Fruit fly (Drosophila melanogaster) S2 (cell line): ENCODE data around the gene Sk2.

Experiments
- CG8478 ChIP-seq: fragments of >200 bp; optimal IDR thresholded peaks from 2 replicates; lab custom pipeline; 2018
- CTCF ChIP-seq, 2 experiments: fragments of >200 bp; optimal IDR thresholded peaks; 2 replicates each; lab custom pipeline; 2018

Gene Sk2

dm6 chr3L:3074380-3074779 is 27.5 kb downstream of the Sk2 start:
- no peak for TF ChIP-seq CTCF (optimal IDR thresholded peaks at IDR 0.05; lab: Kevin White, UChicago)
- no peak for TF ChIP-seq CG8478 (lab: Kevin White, UChicago)

- no peak for TF ChIP-seq CTCF (optimal IDR thresholded peaks at IDR 0.05; lab: Kevin White, UChicago)
- no peak for TF ChIP-seq CG8478 (lab: Kevin White, UChicago)
Observed at dm6 chr3L:3074805-3075204, 27.9 kb downstream of the Sk2 start.

- TF ChIP-seq CTCF (optimal IDR thresholded peaks at IDR 0.05; lab: Kevin White, UChicago): no peak
- TF ChIP-seq CG8478 (lab: Kevin White, UChicago): no peak
Observed at dm6 chr3L:3076954-3077353, 30.1 kb downstream of the Sk2 start.

dm6 chr3L:3077568-3078107 is 30.8 kb downstream of the Sk2 start:
- TF ChIP-seq CTCF (optimal IDR thresholded peaks at IDR 0.05; lab: Kevin White, UChicago): no peak
- TF ChIP-seq CG8478 (lab: Kevin White, UChicago): no peak

dm6 chr3L:3078398-3079155 is 31.7 kb downstream of the Sk2 start:
- no peak for TF ChIP-seq CG8478 (lab: Kevin White, UChicago)
- TF ChIP-seq CTCF (optimal IDR thresholded peaks at IDR 0.05; lab: Kevin White, UChicago): no peak

- no peak for TF ChIP-seq CG8478 (lab: Kevin White, UChicago)
- TF ChIP-seq CTCF (optimal IDR thresholded peaks at IDR 0.05; lab: Kevin White, UChicago): no peak
Observed at dm6 chr3L:3079156-3079495, 32.2 kb downstream of the Sk2 start.

- TF ChIP-seq CTCF (optimal IDR thresholded peaks at IDR 0.05; lab: Kevin White, UChicago): no peak
- no peak for TF ChIP-seq CG8478 (lab: Kevin White, UChicago)
Observed at dm6 chr3L:3080084-3080994, 33.5 kb downstream of the Sk2 start.

- TF ChIP-seq CG8478 (lab: Kevin White, UChicago): no peak
- TF ChIP-seq CTCF (optimal IDR thresholded peaks at IDR 0.05; lab: Kevin White, UChicago): no peak
Observed at dm6 chr3L:3081146-3081872, 34.4 kb downstream of the Sk2 start.

dm6 chr3L:3081966-3082516 is 35.2 kb downstream of the Sk2 start:
- no peak for TF ChIP-seq CG8478 (lab: Kevin White, UChicago)
- no peak for TF ChIP-seq CTCF (optimal IDR thresholded peaks at IDR 0.05; lab: Kevin White, UChicago)

- TF ChIP-seq CG8478 (lab: Kevin White, UChicago) (no peak), CTCF (optimal IDR thresholded peaks at IDR 0.05; lab: Kevin White, UChicago) (no peak)
Observed at dm6 chr3L:3083329-3084083, 36.6 kb downstream of the Sk2 start.

- TF ChIP-seq CG8478 (lab: Kevin White, UChicago) (no peak), CTCF (optimal IDR thresholded peaks at IDR 0.05; lab: Kevin White, UChicago) (no peak)
Observed at dm6 chr3L:3089012-3089411, 42.1 kb downstream of the Sk2 start.

dm6 chr3L:3090581-3091345 is 43.9 kb downstream of the Sk2 start:
- no peak for TF ChIP-seq CTCF (optimal IDR thresholded peaks at IDR 0.05; lab: Kevin White, UChicago)
- TF ChIP-seq CG8478 (lab: Kevin White, UChicago): no peak

- no peak for TF ChIP-seq CTCF (optimal IDR thresholded peaks at IDR 0.05; lab: Kevin White, UChicago)
- no peak for TF ChIP-seq CG8478 (lab: Kevin White, UChicago)
Observed at dm6 chr3L:3095590-3095989, 48.7 kb downstream of the Sk2 start.
